Worm (Caenorhabditis elegans) whole organism, L4 larva: ENCODE results near the gene btb-12.
"Not testable (repeated sequence)": the region's sequence is repeated elsewhere in the genome, so short reads cannot be mapped to it uniquely, and the experiment has no call there.

Experiments
- egl-27 ChIP-seq: sonication (generic microtip); optimal IDR thresholded peaks from 3 replicates; lab custom pipeline; 2017; ENCODE audit warnings: missing biosample characterization, missing genetic modification reagents, missing genetic modification characterization
- unc-130 ChIP-seq: sonication (generic microtip); optimal IDR thresholded peaks from 2 replicates; lab custom pipeline; 2016; ENCODE audit warnings: missing genetic modification reagents, missing genetic modification characterization, missing compliant biosample characterization

- not testable (repeated sequence) for TF ChIP-seq egl-27 (tag; lab: Kevin White, UChicago); unc-130 (GFP tag; lab: Kevin White, UChicago)
These were observed 27.2 kb upstream of the btb-12 start, which contains the start of gene C08E3.15 for ce11 chrII:1627783-1628182.
